Fruit fly (Drosophila melanogaster) whole organism, embryonic: Measurements from ENCODE around the gene InR.

ENCODE experiments used
- ATbp ChIP-seq: fragments of 200-800 bp; sonication (Bioruptor generic); optimal IDR thresholded peaks from 2 replicates; lab custom pipeline; 2017; ENCODE audit warnings: missing biosample characterization, mild to moderate bottlenecking, missing genetic modification characterization, missing genetic modification reagents
- CG10565 ChIP-seq: fragments of 200-800 bp; sonication (Bioruptor generic); optimal IDR thresholded peaks from 3 replicates; lab custom pipeline; 2016; ENCODE audit warnings: missing biosample characterization, mild to moderate bottlenecking, missing genetic modification characterization
- CG13775 ChIP-seq: fragments of 200-800 bp; sonication (Bioruptor generic); optimal IDR thresholded peaks from 3 replicates; lab custom pipeline; 2017; ENCODE audit warnings: missing biosample characterization, mild to moderate bottlenecking, missing genetic modification characterization
- CG16815 ChIP-seq: fragments of 200-800 bp; sonication (Bioruptor generic); optimal IDR thresholded peaks from 3 replicates; lab custom pipeline; 2017; ENCODE audit warnings: missing biosample characterization, mild to moderate bottlenecking, missing genetic modification characterization
- CG17829 ChIP-seq: fragments of 200-800 bp; optimal IDR thresholded peaks from 2 replicates; lab custom pipeline; 2019; ENCODE audit warnings: missing biosample characterization, mild to moderate bottlenecking, missing genetic modification characterization, moderate library complexity
- CG18262 ChIP-seq: fragments of 200-800 bp; optimal IDR thresholded peaks from 3 replicates; lab custom pipeline; 2019; ENCODE audit warnings: missing biosample characterization, mild to moderate bottlenecking, missing genetic modification characterization, moderate library complexity
- CG1832 ChIP-seq: fragments of 200-800 bp; sonication (Bioruptor generic); optimal IDR thresholded peaks from 2 replicates; lab custom pipeline; 2017; ENCODE audit warnings: missing biosample characterization, mild to moderate bottlenecking, missing genetic modification characterization, inconsistent platforms
- CG32772 ChIP-seq: fragments of 200-800 bp; sonication (Bioruptor generic); IDR thresholded peaks from 2 replicates; pipeline ENCODE4 v1.3.6; 2022; ENCODE audit warnings: missing biosample characterization, missing genetic modification characterization
- CG5245 ChIP-seq: fragments of 200-800 bp; sonication (Bioruptor generic); optimal IDR thresholded peaks from 3 replicates; lab custom pipeline; 2016; ENCODE audit warnings: missing biosample characterization, missing genetic modification characterization
- CG6175 ChIP-seq: fragments of 200-800 bp; sonication (Bioruptor generic); IDR thresholded peaks from 3 replicates; pipeline ENCODE4 v1.3.6; 2022; ENCODE audit warnings: missing biosample characterization, missing genetic modification characterization
- CG7357 ChIP-seq: fragments of 200-800 bp; sonication (Bioruptor generic); IDR thresholded peaks from 3 replicates; pipeline ENCODE4 v1.3.6; 2022; ENCODE audit warnings: missing biosample characterization, missing genetic modification characterization
- CG8089 ChIP-seq: fragments of 200-800 bp; sonication (Bioruptor generic); optimal IDR thresholded peaks from 3 replicates; lab custom pipeline; 2016; ENCODE audit warnings: missing biosample characterization, missing genetic modification characterization
- CG8281 ChIP-seq: fragments of 200-800 bp; sonication (Bioruptor generic); optimal IDR thresholded peaks from 2 replicates; lab custom pipeline; 2018; ENCODE audit warnings: missing biosample characterization, mild to moderate bottlenecking, missing genetic modification characterization, moderate library complexity
- CG8388 ChIP-seq: fragments of 200-800 bp; sonication (Bioruptor generic); optimal IDR thresholded peaks from 2 replicates; lab custom pipeline; 2019; ENCODE audit warnings: missing biosample characterization, mild to moderate bottlenecking, missing genetic modification characterization, moderate library complexity
- CoRest ChIP-seq: fragments of 200-800 bp; sonication (Bioruptor generic); optimal IDR thresholded peaks from 3 replicates; lab custom pipeline; 2018; ENCODE audit warnings: missing biosample characterization, mild to moderate bottlenecking, missing genetic modification characterization, moderate library complexity
- Dbx ChIP-seq: fragments of 200-800 bp; sonication (Bioruptor generic); IDR thresholded peaks from 3 replicates; pipeline ENCODE4 v1.3.6; 2022; ENCODE audit warnings: missing biosample characterization, missing genetic modification characterization
- Ets65A ChIP-seq: fragments of 200-800 bp; sonication (Bioruptor generic); peaks from one replicate; lab custom pipeline; 2016; ENCODE audit warnings: missing biosample characterization, missing genetic modification characterization
- Hr51 ChIP-seq, 2 experiments: fragments of 200-800 bp; sonication (Bioruptor generic); optimal IDR thresholded peaks; 2 replicates in 1 of 2; 3 replicates in 1 of 2; lab custom pipeline; 2016 to 2018; ENCODE audit warnings: missing biosample characterization in 2 of 2, missing genetic modification characterization in 2 of 2, mild to moderate bottlenecking in 1 of 2, moderate library complexity in 1 of 2
- Med ChIP-seq: fragments of 200-800 bp; sonication (Bioruptor generic); peaks from one replicate; lab custom pipeline; 2016; ENCODE audit warnings: missing biosample characterization, missing genetic modification characterization, mild to moderate bottlenecking, inconsistent platforms, moderate library complexity
- Rfx ChIP-seq: fragments of 200-800 bp; sonication (Bioruptor generic); IDR thresholded peaks from 2 replicates; pipeline ENCODE4 v1.3.6; 2022; ENCODE audit warnings: missing biosample characterization, missing genetic modification characterization
- Scr ChIP-seq: fragments of 200-800 bp; sonication (Bioruptor generic); IDR thresholded peaks from 2 replicates; pipeline ENCODE4 v1.3.6; 2022; ENCODE audit warnings: missing biosample characterization, missing genetic modification characterization; ENCODE audit not compliant: partially characterized antibody
- Spps ChIP-seq: fragments of 200-800 bp; sonication (Bioruptor generic); optimal IDR thresholded peaks from 2 replicates; lab custom pipeline; 2018; ENCODE audit warnings: missing biosample characterization, mild to moderate bottlenecking, missing genetic modification characterization
- Xbp1 ChIP-seq: fragments of 200-800 bp; sonication (Bioruptor generic); optimal IDR thresholded peaks from 3 replicates; lab custom pipeline; 2016; ENCODE audit warnings: missing biosample characterization, mild to moderate bottlenecking, missing genetic modification characterization
- ara ChIP-seq: fragments of 200-800 bp; sonication (Bioruptor generic); IDR thresholded peaks from 2 replicates; pipeline ENCODE4 v1.3.6; 2022; ENCODE audit warnings: missing biosample characterization, missing genetic modification characterization
- bsh ChIP-seq, 2 experiments: fragments of 200-800 bp; sonication (Bioruptor generic); optimal IDR thresholded peaks; 2 replicates each; lab custom pipeline; 2017 to 2018; ENCODE audit warnings: mild to moderate bottlenecking in 2 of 2, missing biosample characterization in 2 of 2, missing genetic modification characterization in 2 of 2, moderate library complexity in 1 of 2
- chinmo ChIP-seq: fragments of 200-800 bp; sonication (Bioruptor generic); IDR thresholded peaks from 4 replicates; pipeline ENCODE4 v1.3.6; 2022; ENCODE audit warnings: missing biosample characterization, missing genetic modification characterization; ENCODE audit not compliant: partially characterized antibody
- crol ChIP-seq: fragments of 200-800 bp; sonication (Bioruptor generic); IDR thresholded peaks from 2 replicates; pipeline ENCODE4 v1.3.6; 2022; ENCODE audit warnings: missing biosample characterization, missing genetic modification characterization
- dmrt99B ChIP-seq: fragments of 200-800 bp; sonication (Bioruptor generic); optimal IDR thresholded peaks from 2 replicates; lab custom pipeline; 2018; ENCODE audit warnings: missing biosample characterization, mild to moderate bottlenecking, missing genetic modification characterization, moderate library complexity
- ftz-f1 ChIP-seq: fragments of 200-800 bp; sonication (Bioruptor generic); optimal IDR thresholded peaks from 2 replicates; lab custom pipeline; 2016; ENCODE audit warnings: missing biosample characterization, missing genetic modification characterization
- grau ChIP-seq: fragments of 200-800 bp; optimal IDR thresholded peaks from 3 replicates; lab custom pipeline; 2019; ENCODE audit warnings: missing biosample characterization, mild to moderate bottlenecking, missing genetic modification characterization, moderate library complexity
- kah ChIP-seq: fragments of 200-800 bp; sonication (Bioruptor generic); optimal IDR thresholded peaks from 2 replicates; lab custom pipeline; 2018; ENCODE audit warnings: missing biosample characterization, mild to moderate bottlenecking, missing genetic modification characterization
- kni ChIP-seq: fragments of 200-800 bp; sonication (Bioruptor generic); optimal IDR thresholded peaks from 3 replicates; lab custom pipeline; 2017; ENCODE audit warnings: mild to moderate bottlenecking, missing biosample characterization, missing genetic modification reagents, missing genetic modification characterization
- nmo ChIP-seq: fragments of 200-800 bp; sonication (Bioruptor generic); optimal IDR thresholded peaks from 2 replicates; lab custom pipeline; 2018; ENCODE audit warnings: missing biosample characterization, mild to moderate bottlenecking, missing genetic modification characterization, moderate library complexity
- oc ChIP-seq: fragments of 200-800 bp; sonication (Bioruptor generic); optimal IDR thresholded peaks from 2 replicates; lab custom pipeline; 2018; ENCODE audit warnings: missing biosample characterization, mild to moderate bottlenecking, missing genetic modification characterization, moderate library complexity
- phol ChIP-seq: fragments of 200-800 bp; sonication (Bioruptor generic); optimal IDR thresholded peaks from 3 replicates; lab custom pipeline; 2018; ENCODE audit warnings: missing biosample characterization, mild to moderate bottlenecking, missing genetic modification characterization, moderate library complexity
- prd ChIP-seq, 3 experiments: fragments of >200 bp in 2 of 3; fragments of 200-800 bp in 1 of 3; sonication (Bioruptor generic) in 1 of 3; optimal IDR thresholded peaks in 2 of 3; IDR thresholded peaks in 1 of 3; 2 replicates in 2 of 3; 3 replicates in 1 of 3; pipeline versions ENCODE4 v1.3.6 to Lab custom; 2017 to 2022; ENCODE audit warnings: missing biosample characterization in 1 of 3, missing genetic modification characterization in 1 of 3
- pros ChIP-seq: fragments of 200-800 bp; sonication (Bioruptor generic); optimal IDR thresholded peaks from 3 replicates; lab custom pipeline; 2019; ENCODE audit warnings: missing biosample characterization, mild to moderate bottlenecking, missing genetic modification characterization, moderate library complexity
- ro ChIP-seq: fragments of 200-800 bp; sonication (Bioruptor generic); IDR thresholded peaks from 2 replicates; pipeline ENCODE4 v1.3.6; 2022; ENCODE audit warnings: missing biosample characterization, missing genetic modification characterization
- sens ChIP-seq: fragments of 200-800 bp; sonication (Bioruptor generic); peaks from one replicate; lab custom pipeline; 2016; ENCODE audit warnings: missing biosample characterization, missing genetic modification characterization
- so ChIP-seq: fragments of 200-800 bp; sonication (Bioruptor generic); IDR thresholded peaks from 3 replicates; pipeline ENCODE4 v1.3.6; 2022; ENCODE audit warnings: missing biosample characterization, missing genetic modification characterization
- stwl ChIP-seq: fragments of 200-800 bp; sonication (Bioruptor generic); optimal IDR thresholded peaks from 3 replicates; lab custom pipeline; 2018; ENCODE audit warnings: missing biosample characterization, mild to moderate bottlenecking, missing genetic modification characterization, moderate library complexity
- trh ChIP-seq: fragments of 200-800 bp; sonication (Bioruptor generic); optimal IDR thresholded peaks from 2 replicates; lab custom pipeline; 2016; ENCODE audit warnings: missing biosample characterization, missing genetic modification characterization
- vfl ChIP-seq: fragments of 200-800 bp; sonication (Bioruptor generic); optimal IDR thresholded peaks from 2 replicates; lab custom pipeline; 2016; ENCODE audit warnings: missing biosample characterization, missing genetic modification characterization

InR gene

DNA sequence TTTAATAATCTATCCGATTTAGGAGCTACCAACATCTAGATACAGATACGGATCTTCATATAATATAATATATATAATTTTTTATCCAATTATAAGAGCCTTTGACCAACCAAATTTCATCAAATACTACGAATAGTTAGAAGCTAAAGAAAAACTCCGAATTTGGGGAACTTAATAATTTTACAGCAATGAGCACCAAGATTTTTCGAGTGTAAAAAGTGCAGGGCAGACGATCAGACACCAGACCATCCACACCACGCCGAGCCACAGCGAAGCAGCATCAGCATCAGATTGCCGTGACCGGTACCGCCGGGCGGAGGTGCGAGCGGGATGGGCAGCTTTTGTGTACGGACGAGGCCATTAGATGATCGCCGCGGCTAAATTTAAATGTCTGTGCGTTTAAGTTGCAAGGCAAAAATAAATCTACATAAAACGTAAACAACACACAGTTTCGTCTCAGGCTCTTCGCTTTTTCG, 24.7 kb downstream of the InR start (continued):
- peak in 1 of 2 experiments; percentile 45 for TF ChIP-seq Hr51 (GFP tag; optimal IDR thresholded peaks at IDR 0.05; lab: Kevin White, UChicago)
- TF ChIP-seq CoRest: peak; percentile 45
- TF ChIP-seq Xbp1 (GFP tag; lab: Kevin White, UChicago): peak; percentile 5
- TF ChIP-seq CG13775 (GFP tag; lab: Kevin White, UChicago): peak; percentile 51
- TF ChIP-seq so (GFP tag; lab: Robert Waterston, UW): peak; percentile 52; the same call in 1 of the 3 replicates
- TF ChIP-seq CG8388 (GFP tag; lab: Kevin White, UChicago): peak; percentile 22
- no peak for TF ChIP-seq CG8281 (tag; lab: Kevin White, UChicago)
- TF ChIP-seq CG18262 (tag; lab: Kevin White, UChicago): peak; percentile 77
- peak; percentile 48; the same call in 1 of the 2 replicates for TF ChIP-seq crol
- TF ChIP-seq ATbp: peak; percentile 54
- TF ChIP-seq nmo (GFP tag; lab: Kevin White, UChicago): peak; percentile 68
- peak; percentile 79 for TF ChIP-seq ftz-f1 (GFP tag; lab: Kevin White, UChicago)
- TF ChIP-seq CG8089 (GFP tag; lab: Kevin White, UChicago): no peak
- no peak for TF ChIP-seq prd (optimal IDR thresholded peaks at IDR 0.05; lab: Kevin White, UChicago)
- peak; percentile 51; the same call in 1 of the 3 replicates for TF ChIP-seq prd (GFP tag; IDR thresholded peaks at IDR 0.05; lab: Robert Waterston, UW)
- TF ChIP-seq kah (GFP tag; lab: Kevin White, UChicago): no peak
- TF ChIP-seq Spps (tag; lab: Kevin White, UChicago): peak; percentile 7
- TF ChIP-seq CG17829: peak; percentile 56
- TF ChIP-seq CG10565 (GFP tag; lab: Kevin White, UChicago): no peak
- TF ChIP-seq dmrt99B (tag; lab: Kevin White, UChicago): peak; percentile 51
- TF ChIP-seq vfl (GFP tag; lab: Kevin White, UChicago): no peak
- peak; percentile 45 for TF ChIP-seq grau (tag; lab: Kevin White, UChicago)
- peak; percentile 44 to 54 for TF ChIP-seq bsh (GFP tag; optimal IDR thresholded peaks at IDR 0.05; lab: Kevin White, UChicago)
- TF ChIP-seq CG6175 (GFP tag; lab: Robert Waterston, UW): peak; percentile 53; the same call in 1 of the 3 replicates

DNA sequence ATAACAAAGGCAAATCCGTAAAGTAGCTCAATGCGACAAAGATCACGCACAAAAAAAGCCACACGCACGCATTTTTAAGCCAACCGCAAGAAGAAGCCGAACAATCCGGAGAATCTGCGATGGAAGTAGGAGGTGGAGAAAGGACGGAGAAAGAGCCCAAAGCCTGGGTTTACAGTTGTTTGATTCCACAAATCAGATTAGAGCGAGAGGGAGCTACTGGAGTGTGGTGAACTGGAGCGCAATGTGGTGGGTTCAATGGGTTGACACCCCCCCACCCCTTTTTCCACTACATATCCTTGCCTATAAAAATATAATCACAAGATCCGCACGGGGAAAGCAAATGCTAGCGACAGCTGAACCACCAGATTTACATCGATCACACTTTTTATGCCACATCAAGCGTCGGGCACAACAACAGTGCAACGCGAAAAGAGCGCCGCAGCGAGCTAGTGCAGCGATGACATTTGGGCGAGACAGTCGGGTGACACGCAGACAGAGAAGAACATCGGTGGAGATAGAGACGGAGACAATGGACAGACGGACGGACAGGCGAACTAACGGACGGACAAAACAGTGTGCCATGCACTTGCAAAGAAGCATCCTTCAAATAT, 25.3 kb downstream of the InR start:
- TF ChIP-seq CG7357 (peak; percentile 63; the same call in 2 of the 3 replicates), Scr (GFP tag; lab: Robert Waterston, UW) (peak; percentile 11; the same call in 1 of the 2 replicates), ro (GFP tag; lab: Robert Waterston, UW) (no peak), pros (GFP tag; lab: Kevin White, UChicago) (peak; percentile 72), Ets65A (GFP tag; lab: Kevin White, UChicago) (peak; percentile 68), sens (peak; percentile 61), CG5245 (GFP tag; lab: Kevin White, UChicago) (peak; percentile 25), oc (tag; lab: Kevin White, UChicago) (peak; percentile 93), Dbx (GFP tag; lab: Robert Waterston, UW) (peak; percentile 24; the same call in 1 of the 3 replicates), Med (GFP tag; lab: Kevin White, UChicago) (peak; percentile 68), CG32772 (no peak), phol (tag; lab: Kevin White, UChicago) (no peak), ara (0 out of 2 replicates have a peak, but pooled peaks have one; percentile 30), CG16815 (no peak), chinmo (0 out of 4 replicates have a peak, but pooled peaks have one; percentile 13), Rfx (GFP tag; lab: Robert Waterston, UW) (0 out of 2 replicates have a peak, but pooled peaks have one; percentile 8), kni (GFP tag; lab: Kevin White, UChicago) (peak; percentile 51), CG6175 (GFP tag; lab: Robert Waterston, UW) (no peak), CG1832 (peak; percentile 47), stwl (tag; lab: Kevin White, UChicago) (peak; percentile 10), trh (GFP tag; lab: Kevin White, UChicago) (no peak), CG8388 (GFP tag; lab: Kevin White, UChicago) (no peak)
